Fruit fly (Drosophila melanogaster) whole organism, embryonic: Measurements from ENCODE around the gene CG9626.

ENCODE experiments used
- CG10543 ChIP-seq: fragments of 200-800 bp; sonication (Bioruptor generic); optimal IDR thresholded peaks from 3 replicates; lab custom pipeline; 2017; ENCODE audit warnings: missing biosample characterization, mild to moderate bottlenecking, missing genetic modification characterization, moderate library complexity
- CG5180 ChIP-seq: fragments of 200-800 bp; sonication (Bioruptor generic); optimal IDR thresholded peaks from 3 replicates; lab custom pipeline; 2017; ENCODE audit warnings: missing biosample characterization, missing genetic modification characterization, mild to moderate bottlenecking, moderate library complexity, missing genetic modification reagents
- MTF-1 ChIP-seq: fragments of 200-800 bp; sonication (Bioruptor generic); optimal IDR thresholded peaks from 2 replicates; lab custom pipeline; 2018; ENCODE audit warnings: missing biosample characterization, mild to moderate bottlenecking, missing genetic modification characterization, borderline replicate concordance
- cato ChIP-seq: fragments of 200-800 bp; sonication (Bioruptor generic); optimal IDR thresholded peaks from 2 replicates; lab custom pipeline; 2016; ENCODE audit warnings: missing biosample characterization, missing genetic modification characterization, borderline replicate concordance

dm6 chr3R:8312037-8312436 lies 11.3 kb upstream of the CG9626 start, which contains the start of the genes CG11694 and CG11698:
- TF ChIP-seq MTF-1 (GFP tag; lab: Kevin White, UChicago) = no peak
- TF ChIP-seq cato (GFP tag; lab: Kevin White, UChicago) = no peak
- TF ChIP-seq CG5180 (GFP tag; lab: Kevin White, UChicago) = no peak
- TF ChIP-seq CG10543 = no peak
